Fruit fly (Drosophila melanogaster) S2 (cell line): ENCODE measurements around the gene CG43095.

ENCODE experiments used
- CG8478 ChIP-seq: fragments of >200 bp; optimal IDR thresholded peaks from 2 replicates; lab custom pipeline; 2018
- CTCF ChIP-seq, 2 experiments: fragments of >200 bp; optimal IDR thresholded peaks; 2 replicates each; lab custom pipeline; 2018

Gene CG43095

DNA sequence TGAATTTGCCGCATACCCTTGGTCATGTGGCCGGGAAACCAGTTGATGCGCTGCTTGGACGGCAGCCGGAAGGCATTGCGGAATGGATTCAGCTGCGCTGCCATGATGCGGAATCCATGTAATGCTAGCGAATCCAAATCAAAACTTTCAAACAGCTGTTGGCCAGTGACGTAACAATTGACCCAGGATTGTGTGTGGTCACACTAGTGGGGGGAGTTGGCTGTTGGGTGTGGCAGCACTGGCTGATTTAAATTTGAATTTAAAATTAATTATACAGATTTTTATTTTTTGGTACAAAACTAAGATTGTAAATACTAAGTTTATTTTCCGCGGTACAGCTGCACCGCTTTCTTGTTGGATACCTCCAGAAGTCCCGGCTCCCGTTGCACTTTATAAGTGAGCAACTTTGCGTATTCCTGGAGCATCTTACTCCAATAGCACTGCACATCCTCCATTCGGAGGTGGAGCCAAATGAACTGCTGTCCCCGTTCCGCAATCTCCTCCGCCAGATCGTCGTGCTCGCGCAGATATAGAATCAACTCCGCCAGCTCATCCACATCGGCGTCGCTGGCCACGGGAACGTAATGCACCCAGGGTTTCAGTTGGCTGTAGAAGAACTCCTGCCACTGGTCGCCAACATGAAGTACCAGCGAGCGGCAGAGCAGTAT lies 24.0 kb downstream of the CG43095 start, which contains the start of gene CG17141:
Gene CG17141, minus strand, starts transcription at position 177 of the 668 bp plus-strand sequence.
- TF ChIP-seq CG8478 (lab: Kevin White, UChicago) (no peak), CTCF (optimal IDR thresholded peaks at IDR 0.05; lab: Kevin White, UChicago) (no peak)

DNA sequence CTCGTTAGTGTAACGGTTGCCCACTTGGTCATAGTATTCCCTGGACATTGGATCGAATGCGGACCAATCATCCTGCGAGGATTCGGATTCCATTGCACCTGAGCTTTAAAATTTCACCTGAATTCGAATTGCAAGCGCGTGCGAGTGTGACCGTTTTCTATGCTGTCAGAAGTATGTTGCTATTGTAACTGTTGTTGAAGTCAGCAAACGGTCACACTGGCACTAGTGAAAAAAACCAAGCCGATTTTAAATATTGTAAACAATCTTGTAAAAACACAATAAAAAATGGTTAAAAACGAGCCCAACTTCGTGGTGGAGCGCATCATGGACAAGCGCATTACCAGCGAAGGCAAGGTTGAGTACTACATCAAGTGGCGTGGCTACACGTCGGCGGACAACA lies 26.1 kb downstream of the CG43095 start, which contains the start of the genes vret and HP1c:
Gene vret, minus strand, starts transcription at position 150 of the 400 bp plus-strand sequence.
Gene HP1c, plus strand, starts transcription at position 189 of the 400 bp plus-strand sequence.
- TF ChIP-seq CG8478 (lab: Kevin White, UChicago) (no peak), CTCF (optimal IDR thresholded peaks at IDR 0.05; lab: Kevin White, UChicago) (peak in 1 of 2 experiments; percentile 13)

DNA sequence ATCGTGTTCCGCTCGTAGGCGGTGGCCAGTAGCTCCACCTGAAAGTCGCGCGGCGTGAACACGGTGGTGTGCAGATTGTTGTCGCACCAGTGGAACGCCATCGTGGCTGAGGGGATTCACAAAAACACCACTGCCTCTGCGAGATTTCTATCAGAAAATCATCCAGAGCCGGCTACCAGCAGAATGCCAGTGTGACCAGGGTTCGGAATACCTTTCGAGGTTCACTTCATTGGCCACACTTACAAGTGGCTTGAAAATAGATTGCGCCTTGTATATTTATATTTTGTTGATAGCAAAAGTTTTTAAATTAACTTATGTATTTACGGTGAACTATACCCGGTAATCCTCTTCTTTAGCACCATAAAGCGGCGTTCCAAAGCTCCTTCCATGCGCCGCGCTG lies 30.6 kb downstream of the CG43095 start, which contains the start of the genes Dcr-1 and CG6985:
Gene Dcr-1, minus strand, starts transcription at position 162 of the 400 bp plus-strand sequence.
Gene CG6985, plus strand, starts transcription at position 221 of the 400 bp plus-strand sequence.
- TF ChIP-seq CG8478 (lab: Kevin White, UChicago) (no peak), CTCF (optimal IDR thresholded peaks at IDR 0.05; lab: Kevin White, UChicago) (peak in 1 of 2 experiments; percentile 3)

DNA sequence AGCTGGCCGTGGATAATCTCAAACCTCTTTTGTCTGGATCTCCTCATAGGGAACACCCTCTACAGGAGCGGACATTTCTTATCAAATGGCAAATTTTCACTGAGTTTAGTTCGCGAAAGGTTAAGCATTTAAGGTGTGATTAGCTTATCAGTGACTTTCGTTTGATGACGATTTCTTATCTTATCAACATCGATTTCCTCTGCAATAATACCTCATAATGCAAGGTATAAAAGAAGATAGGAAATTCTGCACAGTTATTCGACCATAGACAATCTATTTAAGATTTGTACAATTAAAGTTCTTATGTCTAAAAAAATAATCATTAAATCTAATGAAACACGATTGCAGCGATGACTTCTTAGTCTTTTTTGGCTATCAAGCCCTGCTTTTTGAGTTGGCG lies 37.8 kb downstream of the CG43095 start, which contains the start of gene Takl2:
Gene Takl2, minus strand, starts transcription at position 101 of the 400 bp plus-strand sequence.
- TF ChIP-seq CG8478 (lab: Kevin White, UChicago) = no peak
- TF ChIP-seq CTCF (optimal IDR thresholded peaks at IDR 0.05; lab: Kevin White, UChicago) = no peak

DNA sequence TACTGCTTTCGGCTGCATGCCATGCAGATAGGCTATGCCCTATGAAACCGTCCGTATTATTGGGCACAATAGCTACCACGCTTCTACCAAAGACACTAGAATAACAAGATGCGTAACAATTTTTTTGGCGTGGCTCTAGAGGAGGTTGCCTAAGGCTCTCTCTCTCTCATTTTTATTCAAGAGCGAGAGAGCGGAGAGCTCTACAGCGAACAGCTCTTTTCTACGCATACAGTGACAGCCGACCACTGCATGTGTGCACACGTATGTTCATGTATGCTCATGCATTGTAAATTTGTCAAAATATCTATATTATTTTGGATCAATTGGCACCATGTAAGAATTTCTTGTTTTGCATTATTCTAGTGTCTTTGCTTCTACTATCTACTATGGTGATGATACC lies 38.6 kb downstream of the CG43095 start:
- TF ChIP-seq CTCF (optimal IDR thresholded peaks at IDR 0.05; lab: Kevin White, UChicago) (no peak), CG8478 (lab: Kevin White, UChicago) (no peak)

DNA sequence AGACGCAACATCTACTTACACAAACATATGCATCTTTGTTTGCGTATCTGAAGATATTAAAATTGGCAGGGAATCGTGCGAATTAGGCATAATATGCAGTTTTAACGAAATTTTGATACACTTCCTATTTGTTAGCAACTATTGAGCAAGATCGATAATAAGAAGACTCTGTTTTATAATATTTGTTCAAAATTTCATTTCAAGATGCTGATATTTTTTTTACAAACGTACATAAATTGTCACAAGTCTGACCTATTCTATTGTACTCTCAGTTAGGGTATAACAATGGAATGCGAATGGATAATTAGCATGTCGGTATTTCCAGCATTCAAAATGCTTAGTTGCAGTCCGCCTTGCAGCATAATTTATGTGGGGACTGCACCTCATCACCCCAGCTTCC lies 43.7 kb downstream of the CG43095 start:
- TF ChIP-seq CTCF (optimal IDR thresholded peaks at IDR 0.05; lab: Kevin White, UChicago) (no peak), CG8478 (lab: Kevin White, UChicago) (no peak)

DNA sequence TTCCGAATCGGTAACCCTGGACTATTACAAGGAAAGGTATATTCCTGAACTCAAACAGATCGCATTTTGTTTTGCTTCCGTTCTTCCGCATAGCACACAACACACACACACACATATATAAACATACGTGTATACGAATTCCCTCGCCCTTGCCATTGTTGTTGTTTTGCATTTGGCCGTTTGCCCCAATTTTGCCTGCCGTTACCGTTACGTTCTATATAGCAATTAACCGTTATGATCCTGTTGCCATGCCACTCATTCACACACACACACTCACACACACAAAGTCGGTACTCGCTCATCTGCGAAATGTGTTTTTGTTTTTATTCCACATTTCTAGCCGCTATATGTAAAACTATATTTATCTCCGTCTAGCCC lies 44.1 kb downstream of the CG43095 start:
- TF ChIP-seq CG8478 (lab: Kevin White, UChicago) = no peak
- no peak for TF ChIP-seq CTCF (optimal IDR thresholded peaks at IDR 0.05; lab: Kevin White, UChicago)

DNA sequence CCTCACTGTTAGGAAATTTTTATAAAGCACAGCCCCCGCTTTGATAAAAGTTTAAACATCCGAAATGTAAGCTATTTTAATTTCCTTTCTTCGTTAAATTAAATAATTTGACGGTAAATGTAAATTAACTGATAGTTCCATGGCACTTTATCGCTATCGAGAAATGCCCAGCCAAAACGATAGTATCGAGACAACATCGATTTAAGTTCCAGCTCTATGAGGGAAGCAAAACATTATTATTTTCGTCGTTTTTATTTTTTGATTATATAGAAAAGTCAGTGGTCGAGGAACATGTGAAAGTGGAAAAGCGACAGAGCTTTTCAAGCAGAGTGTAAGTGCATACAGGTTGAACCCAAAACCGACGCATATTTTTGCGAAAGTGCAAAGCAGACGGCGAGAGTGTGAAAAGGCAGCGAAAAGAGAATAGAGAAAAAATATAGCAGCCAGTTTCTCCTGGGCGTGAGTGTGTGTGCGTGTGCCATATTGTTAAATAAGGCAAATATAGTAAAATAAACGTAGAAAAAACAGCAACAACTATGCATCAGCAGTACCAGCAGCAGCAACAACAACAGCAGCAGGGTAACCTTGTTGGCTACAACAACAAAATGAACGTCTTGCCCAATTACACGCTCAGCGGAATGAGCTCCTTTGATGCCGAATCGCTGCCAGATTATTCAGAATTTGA lies 44.7 kb downstream of the CG43095 start, which contains the start of gene CG45049:
Gene CG45049, plus strand, starts transcription at position 197 of the 685 bp plus-strand sequence.
- TF ChIP-seq CG8478 (lab: Kevin White, UChicago) = no peak
- TF ChIP-seq CTCF (optimal IDR thresholded peaks at IDR 0.05; lab: Kevin White, UChicago) = no peak

DNA sequence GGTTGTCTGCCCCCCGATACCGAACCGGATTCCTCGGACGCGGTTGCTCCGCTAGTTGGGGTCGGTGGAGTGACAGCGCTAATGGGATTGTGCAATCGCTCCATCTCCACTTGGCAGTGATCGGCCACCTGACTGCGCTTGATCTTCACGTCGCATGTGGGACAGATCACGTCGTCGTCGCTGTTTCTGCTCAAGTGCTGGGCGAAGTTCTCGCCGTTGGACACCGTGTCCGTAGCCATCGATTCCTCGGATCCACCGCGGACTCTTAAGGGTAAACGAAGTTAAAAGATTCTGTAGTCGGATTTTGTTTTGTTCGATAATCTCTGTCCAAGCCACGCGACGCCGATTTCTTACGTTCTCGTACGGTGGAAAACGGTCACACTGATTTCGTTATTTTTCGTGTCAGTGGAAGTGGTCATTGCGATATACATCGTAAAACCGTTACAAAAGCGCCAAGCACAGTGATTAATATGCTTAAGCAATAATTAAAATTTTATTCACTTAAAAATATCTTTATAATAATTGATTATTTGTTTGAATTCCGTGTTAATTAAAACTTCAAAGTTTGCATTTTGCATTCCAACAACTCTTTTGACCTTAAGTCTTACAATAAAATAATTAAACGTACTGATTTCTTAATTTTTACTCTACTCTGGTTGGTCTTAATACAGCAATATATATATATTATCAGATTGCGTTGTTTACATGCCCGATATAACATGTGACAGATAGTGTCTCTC lies 45.4 kb downstream of the CG43095 start, which contains the start of gene RNF220:
Gene RNF220, minus strand, starts transcription at position 384 of the 740 bp plus-strand sequence.
- peak; percentile 2 to 34 for TF ChIP-seq CTCF (optimal IDR thresholded peaks at IDR 0.05; lab: Kevin White, UChicago)
- no peak for TF ChIP-seq CG8478 (lab: Kevin White, UChicago)

DNA sequence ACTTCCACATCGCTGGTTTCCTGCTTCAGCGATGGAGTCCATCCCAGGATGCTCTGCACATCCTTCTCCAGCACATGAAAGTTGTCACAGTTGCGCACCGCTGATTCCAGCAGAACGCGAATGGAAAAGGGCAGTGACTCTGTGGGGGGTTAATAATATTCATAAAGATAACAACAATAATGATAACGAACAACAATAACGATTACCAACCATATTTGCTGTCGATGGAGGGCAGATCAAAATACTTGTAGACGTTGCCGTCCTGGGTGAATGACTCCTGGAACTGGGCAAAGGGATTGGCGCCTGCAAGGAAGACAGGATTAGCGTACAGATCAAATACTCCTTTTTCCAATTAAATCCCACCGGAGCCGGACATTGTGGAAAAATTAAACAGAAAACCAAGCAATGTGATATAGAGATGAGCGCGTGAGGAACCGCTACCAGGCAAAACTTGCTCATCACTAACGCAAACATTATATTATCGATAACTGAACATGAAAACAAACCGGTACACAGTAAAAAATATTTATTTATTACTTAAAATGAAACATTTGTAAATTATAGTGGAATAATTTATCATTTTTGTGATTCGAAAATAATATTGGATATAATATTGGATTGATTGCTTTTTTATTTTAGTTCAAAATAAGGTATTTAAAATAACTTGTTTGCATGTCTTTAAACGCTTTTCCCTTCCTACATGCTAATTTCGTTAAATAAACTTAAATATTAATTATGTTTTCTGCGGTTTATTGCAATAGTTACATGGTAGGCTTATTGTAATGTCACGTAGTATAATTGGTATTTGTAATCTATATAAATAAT lies 47.2 kb downstream of the CG43095 start, which contains the start of gene Irp-1A:
Gene Irp-1A, minus strand, starts transcription at position 439 of the 825 bp plus-strand sequence.
- TF ChIP-seq CTCF (optimal IDR thresholded peaks at IDR 0.05; lab: Kevin White, UChicago) (no peak), CG8478 (lab: Kevin White, UChicago) (no peak)
